Worm (Caenorhabditis elegans) whole organism, young adult: Measurements from ENCODE around the gene C08B6.14.

Source experiments
- B0035.1 ChIP-seq: sonication (generic microtip); optimal IDR thresholded peaks from 2 replicates; lab custom pipeline; 2016; ENCODE audit warnings: missing genetic modification characterization, mild to moderate bottlenecking, missing compliant biosample characterization, missing genotype, missing genetic modification reagents
- B0261.1 ChIP-seq: sonication (generic microtip); optimal IDR thresholded peaks from 2 replicates; lab custom pipeline; 2016; ENCODE audit warnings: mild to moderate bottlenecking, missing genetic modification characterization, moderate library complexity, missing compliant biosample characterization
- C06A6.2 ChIP-seq: fragments of 200-800 bp; sonication (Bioruptor generic); conservative IDR thresholded peaks from 2 replicates; pipeline ENCODE4 v1.3.6; 2022; ENCODE audit warnings: missing genetic modification characterization, missing compliant biosample characterization
- C17E4.6 ChIP-seq: fragments of 200-800 bp; sonication (Bioruptor generic); IDR thresholded peaks from 2 replicates; pipeline ENCODE4 v1.3.6; 2022; ENCODE audit warnings: missing genetic modification reagents, missing genetic modification characterization, missing compliant biosample characterization
- F22D6.2 ChIP-seq: sonication (generic microtip); optimal IDR thresholded peaks from 2 replicates; lab custom pipeline; 2016; ENCODE audit warnings: mild to moderate bottlenecking, missing genetic modification characterization, missing compliant biosample characterization
- F23B12.7 ChIP-seq: sonication (generic microtip); optimal IDR thresholded peaks from 2 replicates; lab custom pipeline; 2017; ENCODE audit warnings: missing genetic modification characterization, mild to moderate bottlenecking, missing compliant biosample characterization, antibody characterized with exemption, moderate library complexity; ENCODE audit not compliant: insufficient read depth
- F33H1.4 ChIP-seq: fragments of 200-800 bp; sonication (Bioruptor generic); IDR thresholded peaks from 2 replicates; pipeline ENCODE4 v1.3.6; 2022; ENCODE audit warnings: missing genetic modification reagents, missing genetic modification characterization, missing compliant biosample characterization
- F39B2.1 ChIP-seq: fragments of 200-800 bp; sonication (Bioruptor generic); IDR thresholded peaks from 2 replicates; pipeline ENCODE4 v1.3.6; 2022; ENCODE audit warnings: missing genetic modification reagents, missing genetic modification characterization, missing compliant biosample characterization
- F55B11.4 ChIP-seq: sonication (generic microtip); optimal IDR thresholded peaks from 2 replicates; lab custom pipeline; 2016; ENCODE audit warnings: missing compliant biosample characterization, missing genetic modification characterization, borderline replicate concordance; ENCODE audit not compliant: insufficient read depth
- F57A8.1 ChIP-seq: fragments of 200-800 bp; sonication (Bioruptor generic); optimal IDR thresholded peaks from 2 replicates; lab custom pipeline; 2018; ENCODE audit warnings: mild to moderate bottlenecking, missing genetic modification characterization, moderate library complexity, missing compliant biosample characterization
- T07F8.4 ChIP-seq: sonication (generic microtip); optimal IDR thresholded peaks from 2 replicates; lab custom pipeline; 2016; ENCODE audit warnings: mild to moderate bottlenecking, missing genetic modification characterization, moderate library complexity, missing compliant biosample characterization
- Y53G8AR.9 ChIP-seq: fragments of 200-800 bp; sonication (Bioruptor generic); conservative IDR thresholded peaks from 2 replicates; pipeline ENCODE4 v1.3.6; 2022; ENCODE audit warnings: missing genetic modification reagents, missing genetic modification characterization, missing compliant biosample characterization
- athp-1 ChIP-seq: sonication (generic microtip); optimal IDR thresholded peaks from 2 replicates; lab custom pipeline; 2017; ENCODE audit warnings: mild to moderate bottlenecking, missing genetic modification characterization, missing compliant biosample characterization
- attf-5 ChIP-seq: fragments of 200-800 bp; sonication (Bioruptor generic); optimal IDR thresholded peaks from 2 replicates; lab custom pipeline; 2018; ENCODE audit warnings: mild to moderate bottlenecking, missing genetic modification characterization, missing compliant biosample characterization
- ccch-3 ChIP-seq: fragments of 200-800 bp; sonication (Bioruptor generic); optimal IDR thresholded peaks from 2 replicates; lab custom pipeline; 2018; ENCODE audit warnings: mild to moderate bottlenecking, missing genetic modification characterization, missing compliant biosample characterization
- ceh-79 ChIP-seq: sonication (generic microtip); optimal IDR thresholded peaks from 2 replicates; lab custom pipeline; 2017; ENCODE audit warnings: mild to moderate bottlenecking, missing genetic modification characterization, missing compliant biosample characterization
- ceh-91 ChIP-seq: fragments of 200-800 bp; sonication (Bioruptor generic); IDR thresholded peaks from 2 replicates; pipeline ENCODE4 v1.3.6; 2022; ENCODE audit warnings: missing genetic modification reagents, missing genetic modification characterization, missing compliant biosample characterization
- chd-7 ChIP-seq: sonication (generic microtip); optimal IDR thresholded peaks from 2 replicates; lab custom pipeline; 2016; ENCODE audit warnings: mild to moderate bottlenecking, missing genetic modification characterization, moderate library complexity, missing compliant biosample characterization
- die-1 ChIP-seq: sonication (generic microtip); optimal IDR thresholded peaks from 2 replicates; lab custom pipeline; 2016; ENCODE audit warnings: missing genotype, mild to moderate bottlenecking, missing genetic modification characterization, missing compliant biosample characterization
- egl-18 ChIP-seq: fragments of 200-800 bp; sonication (Bioruptor generic); IDR thresholded peaks from 2 replicates; pipeline ENCODE4 v1.3.6; 2022; ENCODE audit warnings: missing genetic modification reagents, missing genetic modification characterization, missing compliant biosample characterization
- gei-17 ChIP-seq: fragments of 200-800 bp; sonication (Bioruptor generic); optimal IDR thresholded peaks from 2 replicates; lab custom pipeline; 2018; ENCODE audit warnings: mild to moderate bottlenecking, missing genetic modification characterization, missing compliant biosample characterization
- hlh-12 ChIP-seq: sonication (generic microtip); optimal IDR thresholded peaks from 2 replicates; lab custom pipeline; 2016; ENCODE audit warnings: missing genetic modification characterization, missing compliant biosample characterization
- hlh-26 ChIP-seq: fragments of 200-800 bp; sonication (Bioruptor generic); conservative IDR thresholded peaks from 2 replicates; pipeline ENCODE4 v1.3.6; 2022; ENCODE audit warnings: missing genetic modification reagents, missing genetic modification characterization, missing compliant biosample characterization
- hmg-1.2 ChIP-seq: fragments of 200-800 bp; sonication (Bioruptor generic); IDR thresholded peaks from 2 replicates; pipeline ENCODE4 v1.3.6; 2022; ENCODE audit warnings: missing genetic modification reagents, missing genetic modification characterization, missing compliant biosample characterization
- hmg-20 ChIP-seq: fragments of 200-800 bp; sonication (Bioruptor generic); IDR thresholded peaks from 2 replicates; pipeline ENCODE4 v1.3.6; 2022; ENCODE audit warnings: missing genetic modification reagents, missing genetic modification characterization, missing compliant biosample characterization
- let-607 ChIP-seq, 2 experiments: fragments of 200-800 bp in 1 of 2; sonication (Bioruptor generic) in 1 of 2; sonication (generic microtip) in 1 of 2; optimal IDR thresholded peaks; 2 replicates each; lab custom pipeline; 2016 to 2018; ENCODE audit warnings: mild to moderate bottlenecking in 2 of 2, missing compliant biosample characterization in 2 of 2, missing genetic modification characterization in 2 of 2, moderate library complexity in 2 of 2, missing genotype in 1 of 2
- madf-3 ChIP-seq: fragments of 200-800 bp; sonication (Bioruptor generic); IDR thresholded peaks from 2 replicates; pipeline ENCODE4 v1.3.6; 2022; ENCODE audit warnings: missing genetic modification reagents, missing genetic modification characterization, missing compliant biosample characterization
- madf-6 ChIP-seq: fragments of 200-800 bp; sonication (Bioruptor generic); IDR thresholded peaks from 2 replicates; pipeline ENCODE4 v1.3.6; 2022; ENCODE audit warnings: missing genetic modification reagents, missing genetic modification characterization, missing compliant biosample characterization
- mcd-1 ChIP-seq: fragments of 200-800 bp; sonication (Bioruptor generic); IDR thresholded peaks from 2 replicates; pipeline ENCODE4 v1.3.6; 2022; ENCODE audit warnings: missing genetic modification reagents, missing genetic modification characterization, missing compliant biosample characterization
- mel-28 ChIP-seq: sonication (generic microtip); optimal IDR thresholded peaks from 2 replicates; lab custom pipeline; 2016; ENCODE audit warnings: borderline replicate concordance, mild to moderate bottlenecking, missing genetic modification characterization, missing compliant biosample characterization
- mes-4 ChIP-seq: sonication (generic microtip); optimal IDR thresholded peaks from 2 replicates; lab custom pipeline; 2016; ENCODE audit warnings: missing genotype, missing genetic modification characterization, missing compliant biosample characterization
- nfya-2 ChIP-seq: fragments of 200-800 bp; sonication (Bioruptor generic); IDR thresholded peaks from 2 replicates; pipeline ENCODE4 v1.3.6; 2022; ENCODE audit warnings: missing genetic modification reagents, missing genetic modification characterization, missing compliant biosample characterization
- sdz-38 ChIP-seq: sonication (generic microtip); optimal IDR thresholded peaks from 2 replicates; lab custom pipeline; 2016; ENCODE audit warnings: missing genotype, missing genetic modification characterization, missing compliant biosample characterization
- sptf-2 ChIP-seq: fragments of 200-800 bp; sonication (Bioruptor generic); optimal IDR thresholded peaks from 2 replicates; lab custom pipeline; 2018; ENCODE audit warnings: mild to moderate bottlenecking, missing genetic modification characterization, missing compliant biosample characterization
- unc-62 ChIP-seq: fragments of 150-350 bp; optimal IDR thresholded peaks from 2 replicates; lab custom pipeline; 2014; ENCODE audit warnings: missing biosample characterization, missing genetic modification reagents, missing genetic modification characterization
- zim-3 ChIP-seq: sonication (generic microtip); optimal IDR thresholded peaks from 2 replicates; lab custom pipeline; 2017; ENCODE audit warnings: mild to moderate bottlenecking, missing genetic modification characterization, moderate library complexity, missing compliant biosample characterization
- ztf-22 ChIP-seq: fragments of 200-800 bp; sonication (Bioruptor generic); optimal IDR thresholded peaks from 2 replicates; lab custom pipeline; 2018; ENCODE audit warnings: mild to moderate bottlenecking, missing genetic modification characterization, moderate library complexity, missing compliant biosample characterization

Gene C08B6.14

DNA sequence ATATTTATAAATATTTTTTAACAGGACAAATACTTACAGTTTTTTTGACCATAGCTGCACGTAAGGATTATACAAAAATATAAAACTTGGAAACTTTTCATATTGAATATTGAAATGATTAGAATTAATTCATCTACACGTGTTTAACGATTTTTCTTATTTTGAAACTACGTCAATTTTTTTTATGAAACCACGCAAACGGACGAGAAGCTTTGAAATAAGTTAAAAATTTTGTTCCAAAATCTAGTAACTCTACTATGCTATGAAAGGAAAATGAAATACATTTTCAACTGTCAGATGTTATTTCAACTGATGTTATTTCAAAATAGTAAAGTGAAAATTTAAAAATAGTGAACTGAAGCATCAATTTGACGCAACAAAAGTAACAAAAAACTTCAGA is 28.0 kb downstream of the C08B6.14 start, which contains the start of gene F57A8.6:
TSS of gene F57A8.6 (minus strand) at position 101 of the 400 bp plus-strand sequence.
- TF ChIP-seq F39B2.1 (GFP tag; lab: Robert Waterston, UW) (no peak), F57A8.1 (GFP tag; lab: Kevin White, UChicago) (no peak), hlh-12 (no peak), hlh-26 (GFP tag; lab: Robert Waterston, UW) (no peak), chd-7 (tag; lab: Kevin White, UChicago) (no peak), ceh-79 (tag; lab: Kevin White, UChicago) (no peak), F23B12.7 (no peak), B0035.1 (no peak), die-1 (tag; lab: Kevin White, UChicago) (no peak), madf-6 (no peak), ceh-91 (GFP tag; lab: Robert Waterston, UW) (no peak), mes-4 (tag; lab: Kevin White, UChicago) (no peak), unc-62 (GFP tag; lab: Kevin White, UChicago) (no peak), T07F8.4 (tag; lab: Kevin White, UChicago) (no peak), ztf-22 (GFP tag; lab: Kevin White, UChicago) (no peak), C06A6.2 (GFP tag; lab: Robert Waterston, UW) (no peak), F22D6.2 (no peak), F55B11.4 (tag; lab: Kevin White, UChicago) (no peak), sdz-38 (tag; lab: Kevin White, UChicago) (no peak)

DNA sequence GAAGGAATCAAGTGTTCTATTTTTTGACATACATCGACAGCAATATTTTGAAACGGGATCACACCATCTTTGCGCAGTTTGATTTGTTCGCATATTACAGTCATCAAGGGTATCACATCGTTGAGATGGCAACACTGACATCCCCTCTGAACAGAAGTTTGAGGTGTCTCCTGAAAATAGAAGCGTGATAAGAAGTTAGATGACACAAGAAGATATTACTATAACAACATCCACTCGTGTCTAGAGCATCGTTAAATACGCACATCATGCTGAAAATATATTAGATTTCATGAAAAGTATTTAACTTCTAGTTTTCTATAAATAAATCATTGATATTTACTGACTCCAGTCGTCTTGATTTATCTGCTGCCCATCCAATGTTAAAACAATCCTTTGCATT is 29.1 kb downstream of the C08B6.14 start:
- no peak for TF ChIP-seq F39B2.1 (GFP tag; lab: Robert Waterston, UW)
- TF ChIP-seq mel-28 (tag; lab: Kevin White, UChicago): no peak
- TF ChIP-seq ztf-22 (GFP tag; lab: Kevin White, UChicago): no peak
- no peak for TF ChIP-seq ccch-3 (GFP tag; lab: Kevin White, UChicago)
- TF ChIP-seq let-607 (tag; optimal IDR thresholded peaks at IDR 0.05; lab: Kevin White, UChicago): no peak
- TF ChIP-seq B0261.1 (tag; lab: Kevin White, UChicago): no peak
- no peak for TF ChIP-seq madf-3 (GFP tag; lab: Robert Waterston, UW)
- TF ChIP-seq nfya-2 (GFP tag; lab: Robert Waterston, UW): no peak
- TF ChIP-seq mcd-1 (GFP tag; lab: Robert Waterston, UW): no peak
- no peak for TF ChIP-seq sptf-2 (GFP tag; lab: Kevin White, UChicago)
- no peak for TF ChIP-seq hmg-1.2
- TF ChIP-seq Y53G8AR.9 (GFP tag; lab: Robert Waterston, UW): no peak
- TF ChIP-seq hlh-26 (GFP tag; lab: Robert Waterston, UW): no peak
- TF ChIP-seq hmg-20: no peak
- no peak for TF ChIP-seq attf-5 (GFP tag; lab: Kevin White, UChicago)
- no peak for TF ChIP-seq F23B12.7
- TF ChIP-seq, all 124 proteins: peak for 0

DNA sequence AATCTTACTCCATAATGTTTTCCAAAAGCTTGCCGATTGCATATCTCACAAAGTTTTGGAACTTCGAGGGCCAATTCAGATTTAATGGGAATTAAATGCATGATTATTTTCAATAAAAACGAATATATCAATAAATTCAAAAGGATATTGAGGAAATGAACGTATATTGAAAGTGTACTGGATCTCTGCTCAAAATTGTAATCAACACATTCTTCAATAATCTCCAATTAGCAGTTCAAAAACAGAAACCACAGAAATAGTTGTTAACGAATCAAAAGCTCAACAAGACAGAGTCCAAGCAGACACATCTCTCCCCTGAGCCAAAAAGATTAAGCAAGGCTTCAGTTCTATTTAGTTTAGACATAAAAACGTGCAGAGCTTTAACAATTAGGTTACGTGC is 31.3 kb downstream of the C08B6.14 start, which contains the start of gene nhr-192:
TSS of gene nhr-192 (minus strand) at position 101 of the 400 bp plus-strand sequence.
- TF ChIP-seq F33H1.4 (GFP tag; lab: Robert Waterston, UW): no peak
- no peak for TF ChIP-seq gei-17

DNA sequence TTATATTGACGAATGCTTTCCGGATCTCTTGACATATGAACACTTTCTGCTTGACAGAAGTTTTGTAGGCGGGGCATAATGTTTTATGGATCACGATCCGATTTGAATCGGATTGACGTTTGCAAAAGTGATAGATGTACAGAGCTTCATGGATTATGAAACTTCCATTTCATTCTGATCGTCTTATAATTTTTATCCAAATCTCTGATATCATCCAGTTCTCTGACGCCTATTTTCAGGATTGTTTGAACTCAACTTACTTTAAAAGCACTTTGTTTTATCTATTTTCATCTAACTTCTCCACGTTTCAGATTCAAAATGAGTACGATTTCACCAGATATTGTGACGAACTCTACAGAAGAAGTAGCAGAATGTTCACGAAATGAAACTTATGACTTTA is 35.0 kb downstream of the C08B6.14 start, which contains the start of gene npr-39:
TSS of gene npr-39 (plus strand) at position 301 of the 400 bp plus-strand sequence.
- no peak for TF ChIP-seq chd-7 (tag; lab: Kevin White, UChicago)
- no peak for TF ChIP-seq egl-18 (GFP tag; lab: Robert Waterston, UW)
- TF ChIP-seq athp-1 (tag; lab: Kevin White, UChicago): no peak
- no peak for TF ChIP-seq C17E4.6 (GFP tag; lab: Robert Waterston, UW)
- TF ChIP-seq zim-3 (tag; lab: Kevin White, UChicago): no peak
